Fruit fly (Drosophila melanogaster) whole organism, embryonic: ENCODE measurements around the gene CG15528.

ENCODE experiments used
- Adf1 ChIP-seq: fragments of 200-800 bp; sonication (Bioruptor generic); IDR thresholded peaks from 2 replicates; pipeline ENCODE4 v1.3.6; 2022; ENCODE audit warnings: missing biosample characterization, missing genetic modification characterization
- Asciz ChIP-seq: fragments of 200-800 bp; sonication (Bioruptor generic); optimal IDR thresholded peaks from 2 replicates; lab custom pipeline; 2017; ENCODE audit warnings: missing biosample characterization, mild to moderate bottlenecking, missing genetic modification characterization, missing genetic modification reagents
- B-H1 ChIP-seq: fragments of 200-800 bp; sonication (Bioruptor generic); IDR thresholded peaks from 3 replicates; pipeline ENCODE4 v1.3.6; 2022; ENCODE audit warnings: missing biosample characterization, missing genetic modification characterization
- CG1024 ChIP-seq: fragments of 200-800 bp; sonication (Bioruptor generic); IDR thresholded peaks from 2 replicates; pipeline ENCODE4 v1.3.6; 2022; ENCODE audit warnings: missing biosample characterization, missing genetic modification characterization
- CG11560 ChIP-seq: fragments of 200-800 bp; sonication (Bioruptor generic); IDR thresholded peaks from 3 replicates; pipeline ENCODE4 v1.3.6; 2022; ENCODE audit warnings: missing biosample characterization, missing genetic modification characterization
- CG12219 ChIP-seq: fragments of 200-800 bp; sonication (Bioruptor generic); optimal IDR thresholded peaks from 3 replicates; lab custom pipeline; 2018; ENCODE audit warnings: missing biosample characterization, mild to moderate bottlenecking, missing genetic modification characterization
- CG12942 ChIP-seq: fragments of 200-800 bp; sonication (Bioruptor generic); optimal IDR thresholded peaks from 3 replicates; lab custom pipeline; 2016; ENCODE audit warnings: missing biosample characterization, missing genetic modification characterization
- CG13894 ChIP-seq: fragments of 200-800 bp; sonication (Bioruptor generic); optimal IDR thresholded peaks from 3 replicates; lab custom pipeline; 2018; ENCODE audit warnings: missing biosample characterization, mild to moderate bottlenecking, missing genetic modification characterization, moderate library complexity
- CG15696 ChIP-seq: fragments of 200-800 bp; sonication (Bioruptor generic); optimal IDR thresholded peaks from 2 replicates; lab custom pipeline; 2019; ENCODE audit warnings: missing biosample characterization, mild to moderate bottlenecking, missing genetic modification characterization, moderate library complexity
- CG1602 ChIP-seq: fragments of 200-800 bp; sonication (Bioruptor generic); optimal IDR thresholded peaks from 3 replicates; lab custom pipeline; 2016; ENCODE audit warnings: missing biosample characterization, missing genetic modification characterization
- CG16813 ChIP-seq: fragments of 200-800 bp; sonication (Bioruptor generic); IDR thresholded peaks from 3 replicates; pipeline ENCODE4 v1.3.6; 2022; ENCODE audit warnings: missing biosample characterization, missing genetic modification characterization; ENCODE audit not compliant: partially characterized antibody
- CG17802 ChIP-seq: fragments of 200-800 bp; sonication (Bioruptor generic); optimal IDR thresholded peaks from 2 replicates; lab custom pipeline; 2018; ENCODE audit warnings: missing biosample characterization, mild to moderate bottlenecking, missing genetic modification characterization, moderate library complexity
- CG2678 ChIP-seq: fragments of 200-800 bp; sonication (Bioruptor generic); optimal IDR thresholded peaks from 3 replicates; lab custom pipeline; 2019; ENCODE audit warnings: missing biosample characterization, mild to moderate bottlenecking, missing genetic modification characterization, moderate library complexity
- CG31224 ChIP-seq: fragments of 200-800 bp; sonication (Bioruptor generic); IDR thresholded peaks from 2 replicates; pipeline ENCODE4 v1.3.6; 2022; ENCODE audit warnings: missing biosample characterization, missing genetic modification characterization
- CG32532 ChIP-seq: fragments of 200-800 bp; sonication (Bioruptor generic); IDR thresholded peaks from 2 replicates; pipeline ENCODE4 v1.3.6; 2022; ENCODE audit warnings: missing biosample characterization, missing genetic modification characterization
- CG33557 ChIP-seq: fragments of 200-800 bp; sonication (Bioruptor generic); optimal IDR thresholded peaks from 2 replicates; lab custom pipeline; 2019; ENCODE audit warnings: missing biosample characterization, mild to moderate bottlenecking, missing genetic modification characterization, moderate library complexity
- CG3995 ChIP-seq: fragments of 200-800 bp; sonication (Bioruptor generic); optimal IDR thresholded peaks from 3 replicates; lab custom pipeline; 2016; ENCODE audit warnings: missing biosample characterization, missing genetic modification characterization
- CG5180 ChIP-seq: fragments of 200-800 bp; sonication (Bioruptor generic); optimal IDR thresholded peaks from 3 replicates; lab custom pipeline; 2017; ENCODE audit warnings: missing biosample characterization, missing genetic modification characterization, mild to moderate bottlenecking, moderate library complexity, missing genetic modification reagents
- CG7271 ChIP-seq: fragments of 200-800 bp; sonication (Bioruptor generic); optimal IDR thresholded peaks from 2 replicates; lab custom pipeline; 2018; ENCODE audit warnings: missing biosample characterization, mild to moderate bottlenecking, missing genetic modification characterization, moderate library complexity
- CG8359 ChIP-seq: fragments of 200-800 bp; sonication (Bioruptor generic); optimal IDR thresholded peaks from 2 replicates; lab custom pipeline; 2017; ENCODE audit warnings: missing biosample characterization, mild to moderate bottlenecking, missing genetic modification characterization, borderline replicate concordance
- CG9215 ChIP-seq: fragments of 200-800 bp; sonication (Bioruptor generic); IDR thresholded peaks from 2 replicates; pipeline ENCODE4 v1.3.6; 2022; ENCODE audit warnings: missing biosample characterization, missing genetic modification characterization
- CG9876 ChIP-seq: fragments of 200-800 bp; sonication (Bioruptor generic); optimal IDR thresholded peaks from 2 replicates; lab custom pipeline; 2016; ENCODE audit warnings: missing biosample characterization, missing genetic modification characterization
- CTCF ChIP-seq: fragments of 200-800 bp; sonication (Bioruptor generic); optimal IDR thresholded peaks from 2 replicates; lab custom pipeline; 2017; ENCODE audit warnings: missing biosample characterization, mild to moderate bottlenecking, missing genetic modification characterization, moderate library complexity
- Dad ChIP-seq: fragments of 200-800 bp; sonication (Bioruptor generic); optimal IDR thresholded peaks from 3 replicates; lab custom pipeline; 2016; ENCODE audit warnings: missing biosample characterization, missing genetic modification characterization
- Dip3 ChIP-seq: fragments of 200-800 bp; sonication (Bioruptor generic); optimal IDR thresholded peaks from 3 replicates; lab custom pipeline; 2016; ENCODE audit warnings: missing biosample characterization, missing genetic modification characterization
- Dref ChIP-seq: fragments of 200-800 bp; sonication (Bioruptor generic); IDR thresholded peaks from 2 replicates; pipeline ENCODE4 v1.3.6; 2022; ENCODE audit warnings: missing biosample characterization, missing genetic modification characterization
- Drgx ChIP-seq: fragments of 200-800 bp; sonication (Bioruptor generic); IDR thresholded peaks from 2 replicates; pipeline ENCODE4 v1.3.6; 2022; ENCODE audit warnings: missing biosample characterization, missing genetic modification characterization
- Fer3 ChIP-seq: fragments of 200-800 bp; sonication (Bioruptor generic); optimal IDR thresholded peaks from 2 replicates; lab custom pipeline; 2018; ENCODE audit warnings: missing biosample characterization, mild to moderate bottlenecking, missing genetic modification characterization, moderate library complexity
- Lim3 ChIP-seq: fragments of 200-800 bp; sonication (Bioruptor generic); IDR thresholded peaks from 2 replicates; pipeline ENCODE4 v1.3.6; 2022; ENCODE audit warnings: missing biosample characterization, missing genetic modification characterization
- MESR4 ChIP-seq: fragments of 200-800 bp; sonication (Bioruptor generic); optimal IDR thresholded peaks from 2 replicates; lab custom pipeline; 2018; ENCODE audit warnings: missing biosample characterization, mild to moderate bottlenecking, missing genetic modification characterization, moderate library complexity
- Optix ChIP-seq: fragments of 200-800 bp; sonication (Bioruptor generic); IDR thresholded peaks from 3 replicates; pipeline ENCODE4 v1.3.6; 2022; ENCODE audit warnings: missing biosample characterization, missing genetic modification characterization
- Scr ChIP-seq: fragments of 200-800 bp; sonication (Bioruptor generic); IDR thresholded peaks from 2 replicates; pipeline ENCODE4 v1.3.6; 2022; ENCODE audit warnings: missing biosample characterization, missing genetic modification characterization; ENCODE audit not compliant: partially characterized antibody
- Tbp ChIP-seq: fragments of >200 bp; optimal IDR thresholded peaks from 2 replicates; lab custom pipeline; 2018; ENCODE audit warnings: missing biosample characterization, missing genetic modification characterization
- ara ChIP-seq: fragments of 200-800 bp; sonication (Bioruptor generic); IDR thresholded peaks from 2 replicates; pipeline ENCODE4 v1.3.6; 2022; ENCODE audit warnings: missing biosample characterization, missing genetic modification characterization
- ase ChIP-seq: fragments of 200-800 bp; sonication (Bioruptor generic); IDR thresholded peaks from 3 replicates; pipeline ENCODE4 v1.3.6; 2022; ENCODE audit warnings: missing biosample characterization, missing genetic modification characterization
- caup ChIP-seq: fragments of 200-800 bp; sonication (Bioruptor generic); optimal IDR thresholded peaks from 3 replicates; lab custom pipeline; 2017; ENCODE audit warnings: missing biosample characterization, mild to moderate bottlenecking, missing genetic modification characterization, moderate library complexity; ENCODE audit not compliant: severe bottlenecking
- cwo ChIP-seq: fragments of 200-800 bp; sonication (Bioruptor generic); optimal IDR thresholded peaks from 3 replicates; lab custom pipeline; 2017; ENCODE audit warnings: missing biosample characterization, missing genetic modification characterization, mild to moderate bottlenecking, moderate library complexity, missing genetic modification reagents
- dan ChIP-seq: fragments of 200-800 bp; sonication (Bioruptor generic); IDR thresholded peaks from 2 replicates; pipeline ENCODE4 v1.3.6; 2022; ENCODE audit warnings: missing biosample characterization, missing genetic modification characterization
- dimm ChIP-seq: fragments of 200-800 bp; sonication (Bioruptor generic); IDR thresholded peaks from 2 replicates; pipeline ENCODE4 v1.3.6; 2022; ENCODE audit warnings: missing biosample characterization, missing genetic modification characterization
- dm ChIP-seq: fragments of 200-800 bp; sonication (Bioruptor generic); optimal IDR thresholded peaks from 3 replicates; lab custom pipeline; 2016; ENCODE audit warnings: missing biosample characterization, missing genetic modification characterization
- en ChIP-seq: fragments of 200-800 bp; sonication (Bioruptor generic); optimal IDR thresholded peaks from 2 replicates; lab custom pipeline; 2016; ENCODE audit warnings: missing biosample characterization, missing genetic modification characterization
- insv ChIP-seq, 2 experiments: fragments of 200-800 bp; sonication (Bioruptor generic); optimal IDR thresholded peaks; 3 replicates each; lab custom pipeline; 2016 to 2018; ENCODE audit warnings: missing biosample characterization in 2 of 2, missing genetic modification characterization in 2 of 2
- lov ChIP-seq, 2 experiments: fragments of 200-800 bp in 1 of 2; fragments of >200 bp in 1 of 2; sonication (Bioruptor generic) in 1 of 2; IDR thresholded peaks in 1 of 2; optimal IDR thresholded peaks in 1 of 2; 2 replicates in 1 of 2; 3 replicates in 1 of 2; pipeline versions ENCODE4 v1.3.6 to Lab custom; 2017 to 2022; ENCODE audit warnings: missing biosample characterization in 1 of 2, missing genetic modification characterization in 1 of 2
- nom ChIP-seq: fragments of 200-800 bp; sonication (Bioruptor generic); optimal IDR thresholded peaks from 2 replicates; lab custom pipeline; 2017; ENCODE audit warnings: missing biosample characterization, missing genetic modification characterization, mild to moderate bottlenecking, moderate library complexity, missing genetic modification reagents
- ranshi ChIP-seq: fragments of 200-800 bp; sonication (Bioruptor generic); IDR thresholded peaks from 2 replicates; pipeline ENCODE4 v1.3.6; 2022; ENCODE audit warnings: missing biosample characterization, missing genetic modification characterization
- salm ChIP-seq: fragments of 200-800 bp; sonication (Bioruptor generic); optimal IDR thresholded peaks from 2 replicates; lab custom pipeline; 2018; ENCODE audit warnings: missing biosample characterization, mild to moderate bottlenecking, missing genetic modification characterization
- sna ChIP-seq: fragments of 200-800 bp; sonication (Bioruptor generic); IDR thresholded peaks from 2 replicates; pipeline ENCODE4 v1.3.6; 2022; ENCODE audit warnings: missing biosample characterization, missing genetic modification characterization; ENCODE audit not compliant: partially characterized antibody
- trh ChIP-seq: fragments of 200-800 bp; sonication (Bioruptor generic); optimal IDR thresholded peaks from 2 replicates; lab custom pipeline; 2016; ENCODE audit warnings: missing biosample characterization, missing genetic modification characterization
- z ChIP-seq: fragments of 200-800 bp; sonication (Bioruptor generic); IDR thresholded peaks from 3 replicates; pipeline ENCODE4 v1.3.6; 2022; ENCODE audit warnings: missing biosample characterization, missing genetic modification characterization

The CG15528 gene

DNA sequence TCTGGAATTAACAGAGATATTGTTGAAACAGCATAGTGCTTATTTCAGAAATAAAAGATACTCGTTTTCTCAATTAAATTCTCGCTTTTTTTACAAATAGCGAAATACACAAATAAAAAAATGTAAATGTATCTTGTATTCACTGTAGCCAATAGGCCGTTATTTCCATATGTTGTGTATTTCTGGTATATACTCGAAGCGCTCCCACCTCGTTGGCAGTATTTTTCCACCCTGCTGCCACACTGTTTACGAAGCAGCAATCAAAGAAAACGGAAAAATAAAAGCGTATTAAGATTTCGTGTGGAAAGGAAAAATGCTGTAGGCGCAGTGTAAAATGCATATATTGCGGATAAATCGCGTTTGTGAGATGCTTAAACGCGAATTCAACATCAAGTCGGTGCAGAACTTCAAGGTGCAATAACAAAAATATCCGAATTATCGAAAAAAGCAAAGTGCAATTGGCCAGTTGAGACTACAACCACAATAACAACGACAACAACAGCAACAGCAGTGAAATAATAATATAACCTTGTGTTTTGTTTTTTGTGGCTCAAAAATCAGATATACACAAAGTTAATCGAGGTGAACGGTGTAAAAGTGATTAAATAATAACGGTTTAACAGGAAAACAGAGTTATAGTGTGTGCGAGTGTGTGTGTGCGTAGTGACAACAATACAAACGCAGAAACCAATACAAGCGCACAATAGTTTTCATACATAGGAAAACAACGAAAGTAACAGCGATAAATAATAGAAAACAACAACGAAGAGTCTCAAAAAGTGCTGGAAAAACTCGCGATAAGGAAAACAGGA, 6.4 kb upstream of the CG15528 start, which contains the start of gene sima (continued):
- TF ChIP-seq dimm (no peak), CG11560 (tag; lab: Robert Waterston, UW) (no peak), nom (GFP tag; lab: Kevin White, UChicago) (peak; percentile 63), CG31224 (GFP tag; lab: Robert Waterston, UW) (0 out of 2 replicates have a peak, but pooled peaks have one; percentile 35), B-H1 (no peak), trh (GFP tag; lab: Kevin White, UChicago) (no peak), Dip3 (GFP tag; lab: Kevin White, UChicago) (peak; percentile 18), CG9215 (GFP tag; lab: Robert Waterston, UW) (0 out of 2 replicates have a peak, but pooled peaks have one; percentile 26), CG16813 (no peak), ranshi (GFP tag; lab: Robert Waterston, UW) (no peak), CG33557 (no peak), CTCF (GFP tag; lab: Kevin White, UChicago) (no peak), CG32532 (peak; percentile 61), CG9876 (no peak), Lim3 (GFP tag; lab: Robert Waterston, UW) (no peak), z (GFP tag; lab: Robert Waterston, UW) (no peak), salm (no peak), CG8359 (GFP tag; lab: Kevin White, UChicago) (no peak), ase (GFP tag; lab: Robert Waterston, UW) (no peak), CG5180 (no peak), MESR4 (GFP tag; lab: Kevin White, UChicago) (peak; percentile 65), dm (peak; percentile 32), Tbp (no peak), Scr (GFP tag; lab: Robert Waterston, UW) (peak; percentile 32; the same call in 1 of the 2 replicates), Optix (GFP tag; lab: Robert Waterston, UW) (no peak), Fer3 (peak; percentile 12), Adf1 (GFP tag; lab: Robert Waterston, UW) (peak; percentile 24; the same call in 1 of the 2 replicates), insv (GFP tag; optimal IDR thresholded peaks at IDR 0.05; lab: Kevin White, UChicago) (no peak), caup (GFP tag; lab: Kevin White, UChicago) (peak; percentile 51), CG1024 (GFP tag; lab: Robert Waterston, UW) (no peak), CG7271 (tag; lab: Kevin White, UChicago) (peak; percentile 14), dan (GFP tag; lab: Robert Waterston, UW) (no peak), Asciz (GFP tag; lab: Kevin White, UChicago) (no peak), CG3995 (GFP tag; lab: Kevin White, UChicago) (peak; percentile 82), cwo (GFP tag; lab: Kevin White, UChicago) (peak; percentile 43), en (no peak), CG12219 (GFP tag; lab: Kevin White, UChicago) (no peak), Dad (GFP tag; lab: Kevin White, UChicago) (peak; percentile 14), CG12942 (GFP tag; lab: Kevin White, UChicago) (no peak), Dref (GFP tag; lab: Robert Waterston, UW) (no peak), sna (GFP tag; lab: Robert Waterston, UW) (no peak), CG2678 (peak; percentile 28), ara (GFP tag; lab: Robert Waterston, UW) (no peak), lov (optimal IDR thresholded peaks at IDR 0.05; lab: Kevin White, UChicago) (no peak), lov (GFP tag; IDR thresholded peaks at IDR 0.05; lab: Robert Waterston, UW) (no peak), CG1602 (GFP tag; lab: Kevin White, UChicago) (no peak), Drgx (GFP tag; lab: Robert Waterston, UW) (peak; percentile 41; the same call in 1 of the 2 replicates), CG13894 (peak; percentile 56), CG17802 (tag; lab: Kevin White, UChicago) (no peak), CG15696 (tag; lab: Kevin White, UChicago) (no peak)
